Fruit fly (Drosophila melanogaster): Measurements from ENCODE around the gene CG5439.

CG5439 gene

dm6 chr2L:13176701-13177249 is at the start of gene CG5439, which contains the start of gene Sfmbt (continued):
- TF ChIP-seq CG9609 (GFP tag; optimal IDR thresholded peaks at IDR 0.05) (peak; percentile 78), peb (GFP tag; IDR thresholded peaks at IDR 0.05) (0 out of 2 replicates have a peak, but pooled peaks have one; percentile 28), CG6689 (GFP tag; IDR thresholded peaks at IDR 0.05) (peak; percentile 66), vvl (GFP tag; IDR thresholded peaks at IDR 0.05) (peak; percentile 31; the same call in 1 of the 2 replicates), CG43689 (GFP tag; IDR thresholded peaks at IDR 0.05) (no peak), CG17829 (tag; optimal IDR thresholded peaks at IDR 0.05) (peak; percentile 80), lola (GFP tag; optimal IDR thresholded peaks at IDR 0.05) (peak in 1 of 3 experiments; percentile 70), CG4360 (GFP tag; IDR thresholded peaks at IDR 0.05) (no peak), Myb (GFP tag; optimal IDR thresholded peaks at IDR 0.05) (peak; percentile 58), Asciz (GFP tag; optimal IDR thresholded peaks at IDR 0.05) (no peak), gcm (GFP tag; optimal IDR thresholded peaks at IDR 0.05) (no peak), CG8089 (GFP tag; optimal IDR thresholded peaks at IDR 0.05) (peak; percentile 39), CG13775 (GFP tag; optimal IDR thresholded peaks at IDR 0.05) (peak; percentile 88), CG7839 (tag; optimal IDR thresholded peaks at IDR 0.05) (no peak), Fer3 (tag; optimal IDR thresholded peaks at IDR 0.05) (no peak), Dad (GFP tag; optimal IDR thresholded peaks at IDR 0.05) (peak; percentile 57), CG11504 (tag; optimal IDR thresholded peaks at IDR 0.05) (no peak), trem (tag; optimal IDR thresholded peaks at IDR 0.05) (peak; percentile 79), CG2202 (tag; optimal IDR thresholded peaks at IDR 0.05) (peak; percentile 23), CG8290 (GFP tag; optimal IDR thresholded peaks at IDR 0.05) (peak; percentile 75), CG8290 (tag; optimal IDR thresholded peaks at IDR 0.05) (peak in 1 of 2 experiments; percentile 58), jigr1 (GFP tag; IDR thresholded peaks at IDR 0.05) (peak; percentile 45; the same call in 1 of the 3 replicates), Nf-YB (GFP tag; optimal IDR thresholded peaks at IDR 0.05) (peak; percentile 21), sima (GFP tag; optimal IDR thresholded peaks at IDR 0.05) (no peak), Kr (GFP tag; optimal IDR thresholded peaks at IDR 0.05) (no peak), nau (GFP tag; optimal IDR thresholded peaks at IDR 0.05) (no peak), btn (GFP tag; optimal IDR thresholded peaks at IDR 0.05) (peak; percentile 19), grau (tag; optimal IDR thresholded peaks at IDR 0.05) (peak; percentile 79), Xrp1 (GFP tag; IDR thresholded peaks at IDR 0.05) (peak; percentile 66), wor (GFP tag; IDR thresholded peaks at IDR 0.05) (0 out of 2 replicates have a peak, but pooled peaks have one; percentile 28), Hmr (GFP tag; optimal IDR thresholded peaks at IDR 0.05) (no peak), hkb (optimal IDR thresholded peaks at IDR 0.05) (peak; percentile 60), hkb (GFP tag; IDR thresholded peaks at IDR 0.05) (peak; percentile 31; the same call in 1 of the 2 replicates), slou (GFP tag; optimal IDR thresholded peaks at IDR 0.05) (peak; percentile 68), crol (GFP tag; IDR thresholded peaks at IDR 0.05) (no peak), CG15696 (tag; optimal IDR thresholded peaks at IDR 0.05) (peak; percentile 73), sna (GFP tag; IDR thresholded peaks at IDR 0.05; ENCODE audit: partially characterized antibody) (no peak; the same call in 1 of the 2 replicates), Side (GFP tag; optimal IDR thresholded peaks at IDR 0.05) (peak; percentile 54), Bdp1 (GFP tag; optimal IDR thresholded peaks at IDR 0.05) (peak; percentile 67), cwo (GFP tag; optimal IDR thresholded peaks at IDR 0.05) (peak; percentile 55), jumu (GFP tag; optimal IDR thresholded peaks at IDR 0.05) (peak; percentile 85), unpg (GFP tag; optimal IDR thresholded peaks at IDR 0.05) (no peak), kah (GFP tag; optimal IDR thresholded peaks at IDR 0.05) (no peak), nerfin-2 (GFP tag; IDR thresholded peaks at IDR 0.05; ENCODE audit: partially characterized antibody) (peak; percentile 56; the same call in 1 of the 2 replicates), stc (GFP tag; IDR thresholded peaks at IDR 0.05) (no peak), tup (GFP tag; optimal IDR thresholded peaks at IDR 0.05) (peak; percentile 26), ap (GFP tag; IDR thresholded peaks at IDR 0.05) (no peak), CG4730 (GFP tag; IDR thresholded peaks at IDR 0.05) (no peak), Dll (GFP tag; IDR thresholded peaks at IDR 0.05; ENCODE audit: partially characterized antibody) (peak; percentile 64; the same call in 3 of the 4 replicates), CG32767 (GFP tag; IDR thresholded peaks at IDR 0.05) (no peak)
